Worm (Caenorhabditis elegans): ENCODE results near the gene Y75B8A.10.

ce11 chrIII:12225234-12225633 lies 42.4 kb upstream of the Y75B8A.10 start, which contains the start of gene gmn-1:
- TF ChIP-seq ref-1 (GFP tag; conservative IDR thresholded peaks at IDR 0.05) (no peak), med-1 (GFP tag; optimal IDR thresholded peaks at IDR 0.05; ENCODE audit: insufficient read depth) (no peak), klf-2 (GFP tag; conservative IDR thresholded peaks at IDR 0.05) (no peak), cog-1 (tag; optimal IDR thresholded peaks at IDR 0.05) (no peak), flt-1 (GFP tag; IDR thresholded peaks at IDR 0.05) (no peak), ztf-23 (GFP tag; IDR thresholded peaks at IDR 0.05) (no peak), T22C8.4 (GFP tag; IDR thresholded peaks at IDR 0.05) (no peak), ztf-29 (GFP tag; IDR thresholded peaks at IDR 0.05) (no peak)

All from whole organism, midembryonic.